Fruit fly (Drosophila melanogaster) whole organism, pupa: ENCODE measurements around the gene tub.

Experiments
- CG14655 ChIP-seq: fragments of 200-800 bp; sonication (Bioruptor generic); optimal IDR thresholded peaks from 3 replicates; lab custom pipeline; 2017; ENCODE audit warnings: mild to moderate bottlenecking, missing biosample characterization, missing genetic modification reagents, missing genetic modification characterization
- CG15710 ChIP-seq: fragments of 200-800 bp; sonication (Bioruptor generic); optimal IDR thresholded peaks from 2 replicates; lab custom pipeline; 2018; ENCODE audit warnings: missing biosample characterization, mild to moderate bottlenecking, missing genetic modification characterization, moderate library complexity
- CG32121 ChIP-seq: fragments of 200-800 bp; sonication (Bioruptor generic); IDR thresholded peaks from 2 replicates; pipeline ENCODE4 v1.3.6; 2022; ENCODE audit warnings: missing biosample characterization, missing genetic modification characterization
- CG34367 ChIP-seq: fragments of 200-800 bp; sonication (Bioruptor generic); optimal IDR thresholded peaks from 2 replicates; lab custom pipeline; 2018; ENCODE audit warnings: missing biosample characterization, mild to moderate bottlenecking, missing genetic modification characterization
- CG4496 ChIP-seq: fragments of 200-800 bp; sonication (Bioruptor generic); IDR thresholded peaks from 3 replicates; pipeline ENCODE4 v1.3.6; 2022; ENCODE audit warnings: missing biosample characterization, missing genetic modification characterization
- CG8159 ChIP-seq: fragments of 200-800 bp; sonication (Bioruptor generic); optimal IDR thresholded peaks from 3 replicates; lab custom pipeline; 2018; ENCODE audit warnings: missing biosample characterization, mild to moderate bottlenecking, missing genetic modification characterization, moderate library complexity
- CG8301 ChIP-seq: fragments of 200-800 bp; sonication (Bioruptor generic); optimal IDR thresholded peaks from 2 replicates; lab custom pipeline; 2018; ENCODE audit warnings: missing biosample characterization, mild to moderate bottlenecking, missing genetic modification characterization
- EcR ChIP-seq: fragments of 200-800 bp; sonication (Bioruptor generic); optimal IDR thresholded peaks from 3 replicates; lab custom pipeline; 2019; ENCODE audit warnings: missing biosample characterization, missing genetic modification characterization, mild to moderate bottlenecking, moderate library complexity, missing genetic modification reagents
- gl ChIP-seq: fragments of 200-800 bp; sonication (Bioruptor generic); optimal IDR thresholded peaks from 2 replicates; lab custom pipeline; 2018; ENCODE audit warnings: missing biosample characterization, mild to moderate bottlenecking, missing genetic modification characterization
- rn ChIP-seq: fragments of 200-800 bp; sonication (Bioruptor generic); IDR thresholded peaks from 2 replicates; pipeline ENCODE4 v1.3.6; 2022; ENCODE audit warnings: missing biosample characterization, missing genetic modification characterization

- TF ChIP-seq CG4496 (GFP tag; lab: Robert Waterston, UW), result no peak
- TF ChIP-seq gl (tag; lab: Kevin White, UChicago), result no peak
- TF ChIP-seq CG8301 (tag; lab: Kevin White, UChicago), result no peak
- TF ChIP-seq EcR (GFP tag; lab: Kevin White, UChicago), result no peak
- no peak for TF ChIP-seq CG32121 (GFP tag; lab: Robert Waterston, UW)
- no peak for TF ChIP-seq CG15710 (tag; lab: Kevin White, UChicago)
- no peak for TF ChIP-seq CG8159 (tag; lab: Kevin White, UChicago)
- no peak for TF ChIP-seq CG34367
- no peak for TF ChIP-seq rn (GFP tag; lab: Robert Waterston, UW)
- no peak for TF ChIP-seq CG14655 (GFP tag; lab: Kevin White, UChicago)
These were observed 50.3 kb downstream of the tub start for dm6 chr3R:4437817-4438216.
